Worm (Caenorhabditis elegans): ENCODE measurements around the gene rnf-121.

DNA sequence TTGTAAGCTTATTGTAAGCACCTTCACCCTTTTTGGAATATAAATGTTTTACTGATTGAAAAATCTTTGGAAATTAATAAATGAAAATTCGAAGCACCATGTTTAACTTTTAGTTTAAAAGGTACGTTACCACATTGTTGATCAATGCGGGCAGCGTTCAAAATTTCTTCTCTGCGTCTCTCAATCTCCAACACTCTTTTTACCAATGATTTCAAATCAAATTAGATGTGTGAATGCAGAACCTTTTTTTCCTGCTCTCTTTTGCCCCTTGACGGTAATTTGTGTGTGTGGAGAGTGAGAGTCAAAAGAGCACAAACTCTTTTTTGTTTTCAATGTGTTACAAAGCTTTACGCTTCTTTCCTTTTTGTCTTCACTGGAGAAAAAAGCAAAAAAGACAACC lies 46.9 kb downstream of the rnf-121 start:
- no peak for TF ChIP-seq him-1 (tag; optimal IDR thresholded peaks at IDR 0.05)
- no peak for TF ChIP-seq W03F9.2 (tag; optimal IDR thresholded peaks at IDR 0.05)

Data from whole organism, L4/young adult.